Fruit fly (Drosophila melanogaster): Measurements from ENCODE around the gene CG2926.

CG2926 gene

DNA sequence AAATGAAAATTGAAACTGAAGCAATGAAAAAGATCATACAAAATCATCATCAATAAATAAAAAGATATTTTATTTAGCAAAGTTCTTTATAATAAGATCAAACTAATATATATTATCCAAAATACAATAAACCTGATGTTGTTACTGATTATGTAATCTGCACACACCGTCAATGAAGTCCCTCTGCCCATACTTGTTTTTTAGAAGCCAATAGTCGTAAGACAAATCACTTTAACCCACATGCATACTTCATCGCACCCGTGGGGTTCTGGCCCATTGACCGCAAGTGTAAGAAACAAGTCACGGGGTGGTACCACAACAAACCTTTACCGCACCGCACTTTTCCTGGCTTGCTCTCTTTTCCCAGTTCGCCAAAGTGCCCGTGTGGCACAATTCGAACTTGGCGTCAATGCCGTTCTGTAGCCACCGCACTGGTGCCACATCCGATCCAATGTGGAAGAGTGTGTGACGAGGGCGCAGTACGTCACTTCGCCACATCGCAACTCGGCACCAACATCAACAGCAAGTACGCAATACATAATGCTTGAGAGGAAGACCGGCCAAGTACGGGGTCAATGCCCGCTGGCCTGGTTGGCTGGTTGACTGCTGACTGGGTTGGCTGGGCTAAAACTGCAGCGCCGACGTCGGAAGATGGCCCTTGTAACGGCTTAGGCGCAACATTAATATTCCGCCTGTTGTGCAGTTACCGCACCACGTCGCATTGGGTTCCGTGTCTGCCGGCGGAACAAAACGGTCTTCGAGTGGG is 15.1 kb downstream of the CG2926 start (continued):
- no peak for TF ChIP-seq mirr (GFP tag; optimal IDR thresholded peaks at IDR 0.05)
- no peak for TF ChIP-seq CHES-1-like (GFP tag; optimal IDR thresholded peaks at IDR 0.05)
- 0 out of 3 replicates have a peak, but pooled peaks have one; percentile 16 for TF ChIP-seq Opbp (GFP tag; IDR thresholded peaks at IDR 0.05; ENCODE audit: partially characterized antibody)
- TF ChIP-seq HLH54F (GFP tag; optimal IDR thresholded peaks at IDR 0.05): no peak
- TF ChIP-seq sens-2 (GFP tag; IDR thresholded peaks at IDR 0.05): no peak
- TF ChIP-seq nerfin-2 (GFP tag; IDR thresholded peaks at IDR 0.05; ENCODE audit: partially characterized antibody): no peak
- peak; percentile 67 for TF ChIP-seq CG8478 (optimal IDR thresholded peaks at IDR 0.05)
- peak in 1 of 2 experiments; percentile 22 for TF ChIP-seq bsh (GFP tag; optimal IDR thresholded peaks at IDR 0.05)
- TF ChIP-seq HLH3B (GFP tag; IDR thresholded peaks at IDR 0.05): no peak
- TF ChIP-seq corto (GFP tag; optimal IDR thresholded peaks at IDR 0.05): no peak
- TF ChIP-seq br (optimal IDR thresholded peaks at IDR 0.05): no peak
- TF ChIP-seq CG2202 (tag; optimal IDR thresholded peaks at IDR 0.05): no peak
- no peak for TF ChIP-seq scrt (GFP tag; optimal IDR thresholded peaks at IDR 0.05)
- no peak for TF ChIP-seq fd96Cb (tag; optimal IDR thresholded peaks at IDR 0.05)
- no peak for TF ChIP-seq CG17328 (GFP tag; IDR thresholded peaks at IDR 0.05)
- no peak for TF ChIP-seq CG9215 (GFP tag; IDR thresholded peaks at IDR 0.05)
- TF ChIP-seq da (GFP tag; optimal IDR thresholded peaks at IDR 0.05): no peak
- TF ChIP-seq seq (GFP tag; IDR thresholded peaks at IDR 0.05): no peak
- TF ChIP-seq Eip74EF (GFP tag; optimal IDR thresholded peaks at IDR 0.05): no peak
- no peak for TF ChIP-seq CkIIα-i1 (GFP tag; IDR thresholded peaks at IDR 0.05)
- peak in 1 of 2 experiments; percentile 52 for TF ChIP-seq Pdp1 (GFP tag; optimal IDR thresholded peaks at IDR 0.05)
- no peak for TF ChIP-seq CG15479 (GFP tag; optimal IDR thresholded peaks at IDR 0.05)
- peak; percentile 26 for TF ChIP-seq kni (GFP tag; optimal IDR thresholded peaks at IDR 0.05)
- no peak for TF ChIP-seq CG12391 (tag; optimal IDR thresholded peaks at IDR 0.05)
- TF ChIP-seq Med (GFP tag): peak; percentile 36
- no peak for TF ChIP-seq CG6765 (GFP tag; optimal IDR thresholded peaks at IDR 0.05)
- no peak for TF ChIP-seq NFAT (GFP tag; IDR thresholded peaks at IDR 0.05)
- TF ChIP-seq CG34422 (GFP tag; IDR thresholded peaks at IDR 0.05): no peak
- no peak for TF ChIP-seq CG17829 (tag; optimal IDR thresholded peaks at IDR 0.05)
- no peak for TF ChIP-seq CG10462 (GFP tag; optimal IDR thresholded peaks at IDR 0.05)
- no peak for TF ChIP-seq CG4404 (GFP tag; IDR thresholded peaks at IDR 0.05)
- TF ChIP-seq CG31365 (tag; optimal IDR thresholded peaks at IDR 0.05): no peak
- no peak for TF ChIP-seq CG11696 (GFP tag; IDR thresholded peaks at IDR 0.05)
- no peak for TF ChIP-seq B-H2 (GFP tag; optimal IDR thresholded peaks at IDR 0.05)
- no peak for TF ChIP-seq Camta (GFP tag; optimal IDR thresholded peaks at IDR 0.05)
- no peak for TF ChIP-seq insv (GFP tag; optimal IDR thresholded peaks at IDR 0.05)
- TF ChIP-seq hbn (GFP tag; IDR thresholded peaks at IDR 0.05; ENCODE audit: partially characterized antibody): no peak
- TF ChIP-seq lmd (GFP tag; IDR thresholded peaks at IDR 0.05): no peak
- no peak for TF ChIP-seq Dip2 (GFP tag; IDR thresholded peaks at IDR 0.05)
- TF ChIP-seq CG11456 (GFP tag; IDR thresholded peaks at IDR 0.05): 0 out of 3 replicates have a peak, but pooled peaks have one; percentile 31
- TF ChIP-seq p53 (GFP tag; optimal IDR thresholded peaks at IDR 0.05): no peak

- no peak for TF ChIP-seq Nf-YC (tag; optimal IDR thresholded peaks at IDR 0.05)
- no peak for TF ChIP-seq CG18262 (tag; optimal IDR thresholded peaks at IDR 0.05)
- no peak for TF ChIP-seq nau (GFP tag; optimal IDR thresholded peaks at IDR 0.05)
- no peak for TF ChIP-seq CG17359 (tag; optimal IDR thresholded peaks at IDR 0.05)
- no peak for TF ChIP-seq H2.0 (GFP tag; IDR thresholded peaks at IDR 0.05)
- no peak for TF ChIP-seq CG10267 (tag; optimal IDR thresholded peaks at IDR 0.05)
- no peak for TF ChIP-seq nerfin-1 (tag; optimal IDR thresholded peaks at IDR 0.05)
- TF ChIP-seq pho (GFP tag; optimal IDR thresholded peaks at IDR 0.05): no peak
- no peak for TF ChIP-seq CG1529 (GFP tag; optimal IDR thresholded peaks at IDR 0.05)
- TF ChIP-seq D19A (tag; optimal IDR thresholded peaks at IDR 0.05): no peak
- peak; percentile 6 for TF ChIP-seq mirr (GFP tag; optimal IDR thresholded peaks at IDR 0.05)
- no peak for TF ChIP-seq her (GFP tag; optimal IDR thresholded peaks at IDR 0.05)
- TF ChIP-seq Atf6 (GFP tag; IDR thresholded peaks at IDR 0.05): no peak
Observed at dm6 chr3R:5571756-5572155, 16.4 kb downstream of the CG2926 start.
